Worm (Caenorhabditis elegans) whole organism, L4/young adult: ENCODE results near the gene noca-2.

Experiments used
- W03F9.2 ChIP-seq: fragments of 150-350 bp; optimal IDR thresholded peaks from 2 replicates; lab custom pipeline; 2014; ENCODE audit warnings: missing biosample characterization, missing genetic modification characterization
- dao-5 ChIP-seq: sonication (generic microtip); optimal IDR thresholded peaks from 2 replicates; lab custom pipeline; 2016; ENCODE audit warnings: missing genotype, missing genetic modification characterization, moderate library complexity, missing compliant biosample characterization
- him-1 ChIP-seq: sonication (generic microtip); optimal IDR thresholded peaks from 2 replicates; lab custom pipeline; 2016; ENCODE audit warnings: missing genotype, missing genetic modification reagents, missing genetic modification characterization, missing compliant biosample characterization

noca-2 gene

ce11 chrX:11720058-11720457 is 53.1 kb downstream of the noca-2 start:
- TF ChIP-seq W03F9.2 (tag; lab: Kevin White, UChicago) (no peak), dao-5 (tag; lab: Kevin White, UChicago) (no peak), him-1 (tag; lab: Kevin White, UChicago) (no peak)
